Worm (Caenorhabditis elegans): ENCODE results near the gene msp-59.
"Not testable (repeated sequence)": the region's sequence is repeated elsewhere in the genome, so short reads cannot be mapped to it uniquely, and the experiment has no call there.

msp-59 gene

DNA sequence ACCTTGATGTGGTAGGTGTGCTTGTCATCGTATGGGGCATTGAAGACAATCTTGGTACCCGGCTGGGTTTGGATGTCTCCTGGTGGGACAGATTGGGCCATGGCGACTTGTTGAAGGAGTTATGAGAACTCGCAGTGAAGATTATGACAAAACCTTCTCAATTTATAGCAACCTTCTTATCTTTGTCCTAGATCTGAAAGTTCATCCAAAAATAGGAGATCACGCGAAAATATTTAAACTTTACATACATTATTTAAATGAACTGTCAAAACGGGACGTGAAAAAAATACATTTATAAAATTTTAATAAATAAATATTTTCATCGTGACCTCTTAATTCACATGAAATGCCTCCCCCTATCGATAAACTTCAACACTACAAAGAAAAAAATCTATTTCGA is at the start of gene msp-59, which contains the start of gene ZK354.2:
TSS of gene msp-59 (minus strand) at position 101 of the 400 bp plus-strand sequence.
TSS of gene ZK354.2 (plus strand) at position 395 of the 400 bp plus-strand sequence.
- TF ChIP-seq ZK546.5 (tag; optimal IDR thresholded peaks at IDR 0.05); F13H6.1 (tag; optimal IDR thresholded peaks at IDR 0.05); lin-13 (GFP tag; optimal IDR thresholded peaks at IDR 0.05): not testable (repeated sequence)

DNA sequence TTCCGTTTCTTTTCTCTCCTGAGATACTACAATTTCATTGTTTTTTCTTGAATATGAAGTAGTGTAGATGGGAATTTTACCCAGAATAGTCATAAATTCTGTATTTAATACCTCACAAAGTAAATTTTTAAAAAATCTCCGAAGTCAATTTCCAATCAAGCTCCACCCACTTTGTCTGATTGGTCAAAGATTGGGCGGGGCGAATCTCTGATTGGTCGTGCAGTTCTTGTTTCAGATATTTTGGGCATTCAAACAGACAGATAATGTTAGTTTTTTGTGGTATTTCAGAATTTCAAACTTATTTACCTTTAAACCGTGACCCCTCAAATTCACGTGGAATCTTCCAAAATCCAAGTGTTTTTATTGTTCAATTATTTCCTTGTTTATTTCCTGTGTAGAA is 47.6 kb upstream of the msp-59 start, which contains the start of gene F41H10.5:
TSS of gene F41H10.5 (plus strand) at position 375 of the 400 bp plus-strand sequence.
- no peak for TF ChIP-seq ZK546.5 (tag; optimal IDR thresholded peaks at IDR 0.05)
- TF ChIP-seq R02D3.7 (tag; optimal IDR thresholded peaks at IDR 0.05), result no peak
- no peak for TF ChIP-seq peb-1 (tag; optimal IDR thresholded peaks at IDR 0.05)
- TF ChIP-seq nhr-25 (tag; optimal IDR thresholded peaks at IDR 0.05), result no peak
- TF ChIP-seq crh-2 (tag; optimal IDR thresholded peaks at IDR 0.05), result no peak
- no peak for TF ChIP-seq C34F6.9 (tag; optimal IDR thresholded peaks at IDR 0.05)
- no peak for TF ChIP-seq aly-2 (tag; optimal IDR thresholded peaks at IDR 0.05)
- TF ChIP-seq mbf-1 (tag; optimal IDR thresholded peaks at IDR 0.05), result no peak
- no peak for TF ChIP-seq ama-1 (optimal IDR thresholded peaks at IDR 0.05)
- TF ChIP-seq ceh-16 (tag; optimal IDR thresholded peaks at IDR 0.05), result no peak
- TF ChIP-seq nhr-12 (tag; optimal IDR thresholded peaks at IDR 0.05), result no peak
- no peak for TF ChIP-seq nhr-129 (tag; optimal IDR thresholded peaks at IDR 0.05)

DNA sequence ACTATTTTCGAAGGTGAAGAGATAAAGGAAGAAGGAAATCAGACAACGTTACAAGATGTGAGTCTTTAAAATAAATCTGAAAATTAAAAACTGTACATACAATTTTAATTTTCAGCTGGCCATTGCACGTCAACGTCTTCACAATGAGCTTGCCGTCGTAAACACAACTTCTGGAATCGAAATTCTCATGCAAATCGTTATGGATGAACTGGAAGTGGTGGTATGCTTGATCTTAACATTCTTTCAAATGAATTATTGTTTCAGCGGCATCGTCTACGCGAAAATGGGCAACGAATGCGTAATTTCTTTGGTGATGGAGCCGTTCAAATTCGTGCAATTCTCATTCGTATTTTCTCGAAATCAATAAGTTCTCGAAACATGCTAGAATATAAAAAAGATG is 41.7 kb upstream of the msp-59 start:
- no peak for TF ChIP-seq ceh-82 (tag; optimal IDR thresholded peaks at IDR 0.05)
- TF ChIP-seq nhr-237 (tag; optimal IDR thresholded peaks at IDR 0.05), result no peak
- no peak for TF ChIP-seq peb-1 (tag; optimal IDR thresholded peaks at IDR 0.05)
- TF ChIP-seq nhr-21 (tag; optimal IDR thresholded peaks at IDR 0.05), result no peak
- no peak for TF ChIP-seq ztf-1 (GFP tag; conservative IDR thresholded peaks at IDR 0.05)
- no peak for TF ChIP-seq nhr-12 (tag; optimal IDR thresholded peaks at IDR 0.05)
- TF ChIP-seq sem-4 (tag; optimal IDR thresholded peaks at IDR 0.05), result no peak
- no peak for TF ChIP-seq nhr-11 (tag; optimal IDR thresholded peaks at IDR 0.05)
- no peak for TF ChIP-seq C34F6.9 (tag; optimal IDR thresholded peaks at IDR 0.05)
- no peak for TF ChIP-seq ceh-16 (tag; optimal IDR thresholded peaks at IDR 0.05)
- no peak for TF ChIP-seq gmeb-1 (tag; optimal IDR thresholded peaks at IDR 0.05)
- no peak for TF ChIP-seq ZK546.5 (tag; optimal IDR thresholded peaks at IDR 0.05)

DNA sequence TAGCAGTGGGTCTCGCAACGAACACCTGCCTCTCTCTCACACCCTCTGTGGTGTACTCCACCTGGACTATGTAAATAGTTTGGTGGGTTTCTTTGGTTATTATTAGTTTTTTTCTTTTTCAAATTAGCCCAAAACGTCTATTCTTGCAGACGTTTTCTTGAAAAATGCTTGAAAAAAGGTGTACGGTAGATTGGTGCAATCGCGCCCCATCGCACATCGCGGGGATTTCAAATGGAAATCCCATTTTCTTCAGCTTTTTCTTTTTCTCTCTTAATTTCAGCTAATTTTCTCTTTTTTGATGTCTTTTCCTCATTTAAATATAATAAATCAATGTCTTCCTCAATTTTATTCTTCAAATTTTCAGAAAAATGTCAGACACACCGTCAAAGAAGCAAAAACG is 41.2 kb upstream of the msp-59 start, which contains the start of gene Y4C6B.1:
TSS of gene Y4C6B.1 (plus strand) at position 365 of the 400 bp plus-strand sequence.
- TF ChIP-seq egl-27 (tag; optimal IDR thresholded peaks at IDR 0.05), result no peak
- no peak for TF ChIP-seq nhr-12 (tag; optimal IDR thresholded peaks at IDR 0.05)
- TF ChIP-seq nhr-11 (tag; optimal IDR thresholded peaks at IDR 0.05), result no peak
- TF ChIP-seq Y55F3AM.14 (GFP tag; optimal IDR thresholded peaks at IDR 0.05), result no peak
- TF ChIP-seq lsy-2 (tag; optimal IDR thresholded peaks at IDR 0.05), result peak in 1 of 2 experiments; percentile 87
- no peak for TF ChIP-seq elt-3 (tag; optimal IDR thresholded peaks at IDR 0.05)
- TF ChIP-seq zag-1 (tag; optimal IDR thresholded peaks at IDR 0.05), result no peak
- TF ChIP-seq elt-1 (tag; optimal IDR thresholded peaks at IDR 0.05), result no peak
- TF ChIP-seq ztf-1 (GFP tag; conservative IDR thresholded peaks at IDR 0.05), result no peak
- TF ChIP-seq unc-55 (GFP tag; optimal IDR thresholded peaks at IDR 0.05), result peak; percentile 16
- TF ChIP-seq sma-3 (GFP tag; optimal IDR thresholded peaks at IDR 0.05), result no peak
- TF ChIP-seq nhr-10 (tag; optimal IDR thresholded peaks at IDR 0.05), result no peak
- TF ChIP-seq mdl-1 (tag; optimal IDR thresholded peaks at IDR 0.05), result no peak
- TF ChIP-seq gmeb-1 (tag; optimal IDR thresholded peaks at IDR 0.05), result no peak
- no peak for TF ChIP-seq ztf-11 (tag; optimal IDR thresholded peaks at IDR 0.05)

DNA sequence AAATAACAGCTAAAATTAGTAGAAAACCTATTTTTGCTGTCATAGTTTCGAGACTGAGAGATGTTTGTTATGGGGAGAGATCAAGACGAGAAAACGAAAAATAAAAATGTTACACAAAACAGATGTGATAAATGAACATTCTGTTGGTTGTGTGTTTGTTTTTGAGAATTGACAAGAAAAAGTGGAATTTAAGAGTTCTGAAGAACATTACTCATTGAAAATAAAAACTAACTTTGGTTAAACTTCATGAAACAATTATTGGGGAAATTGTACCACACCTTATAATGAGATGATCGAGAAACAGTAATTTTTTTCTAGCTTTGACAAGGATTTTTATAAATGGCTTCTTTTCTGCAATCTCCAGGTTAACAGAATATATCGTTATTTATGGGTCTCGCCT is 40.5 kb upstream of the msp-59 start, which contains the start of gene Y4C6B.7:
TSS of gene Y4C6B.7 (minus strand) at position 101 of the 400 bp plus-strand sequence.
- TF ChIP-seq R02D3.7 (tag; optimal IDR thresholded peaks at IDR 0.05) (no peak), nhr-23 (tag; optimal IDR thresholded peaks at IDR 0.05) (no peak), sem-4 (tag; optimal IDR thresholded peaks at IDR 0.05) (no peak), mdl-1 (tag; optimal IDR thresholded peaks at IDR 0.05) (no peak), C34F6.9 (tag; optimal IDR thresholded peaks at IDR 0.05) (no peak), sma-3 (GFP tag; optimal IDR thresholded peaks at IDR 0.05) (no peak), nhr-21 (tag; optimal IDR thresholded peaks at IDR 0.05) (no peak), egl-27 (tag; optimal IDR thresholded peaks at IDR 0.05) (no peak), lin-11 (tag; optimal IDR thresholded peaks at IDR 0.05) (no peak), unc-62 (GFP tag; optimal IDR thresholded peaks at IDR 0.05) (no peak), unc-39 (tag; optimal IDR thresholded peaks at IDR 0.05) (no peak), nhr-6 (tag; optimal IDR thresholded peaks at IDR 0.05) (no peak), nhr-11 (tag; optimal IDR thresholded peaks at IDR 0.05) (no peak), blmp-1 (tag; optimal IDR thresholded peaks at IDR 0.05; ENCODE audit: insufficient read depth) (no peak), lin-13 (GFP tag; optimal IDR thresholded peaks at IDR 0.05) (no peak), lin-39 (tag; optimal IDR thresholded peaks at IDR 0.05) (no peak), gmeb-1 (tag; optimal IDR thresholded peaks at IDR 0.05) (no peak), ztf-11 (tag; optimal IDR thresholded peaks at IDR 0.05) (no peak), mbf-1 (tag; optimal IDR thresholded peaks at IDR 0.05) (no peak), elt-3 (tag; optimal IDR thresholded peaks at IDR 0.05) (no peak)
